Worm (Caenorhabditis elegans) whole organism, L1 larva: ENCODE results near the gene rpn-1.

ENCODE experiments used
- C34B4.2 ChIP-seq: sonication (generic microtip); optimal IDR thresholded peaks from 2 replicates; lab custom pipeline; 2017; ENCODE audit warnings: mild to moderate bottlenecking, missing genetic modification characterization, missing compliant biosample characterization
- F16B12.6 ChIP-seq: fragments of 150-350 bp; optimal IDR thresholded peaks from 2 replicates; lab custom pipeline; 2014; ENCODE audit warnings: missing biosample characterization, missing genetic modification characterization
- aha-1 ChIP-seq: fragments of 150-350 bp; optimal IDR thresholded peaks from 2 replicates; lab custom pipeline; 2014; ENCODE audit warnings: missing biosample characterization, missing genetic modification characterization
- alr-1 ChIP-seq: fragments of 200-800 bp; sonication (Bioruptor generic); optimal IDR thresholded peaks from 2 replicates; lab custom pipeline; 2018; ENCODE audit warnings: borderline replicate concordance, mild to moderate bottlenecking, missing genetic modification characterization, missing compliant biosample characterization
- ceh-8 ChIP-seq: fragments of 200-800 bp; sonication (Bioruptor generic); optimal IDR thresholded peaks from 2 replicates; lab custom pipeline; 2018; ENCODE audit warnings: mild to moderate bottlenecking, missing genetic modification characterization, moderate library complexity, missing compliant biosample characterization
- ceh-90 ChIP-seq: sonication (generic microtip); optimal IDR thresholded peaks from 2 replicates; lab custom pipeline; 2016; ENCODE audit warnings: missing genetic modification characterization, missing compliant biosample characterization
- ces-1 ChIP-seq: fragments of 150-350 bp; optimal IDR thresholded peaks from 2 replicates; lab custom pipeline; 2014; ENCODE audit warnings: missing biosample characterization, missing genetic modification reagents, missing genetic modification characterization
- dpl-1 ChIP-seq, 3 experiments: fragments of 150-350 bp in 2 of 3; sonication (generic microtip) in 1 of 3; optimal IDR thresholded peaks; 2 replicates each; lab custom pipeline; 2014 to 2017; ENCODE audit warnings: missing biosample characterization in 3 of 3, missing genetic modification characterization in 3 of 3, missing genetic modification reagents in 3 of 3
- dsc-1 ChIP-seq: sonication (generic microtip); optimal IDR thresholded peaks from 2 replicates; lab custom pipeline; 2016; ENCODE audit warnings: mild to moderate bottlenecking, missing genetic modification characterization, missing compliant biosample characterization
- egl-13 ChIP-seq: sonication (generic microtip); optimal IDR thresholded peaks from 2 replicates; lab custom pipeline; 2016; ENCODE audit warnings: missing genotype, missing genetic modification reagents, missing genetic modification characterization, missing compliant biosample characterization
- egl-27 ChIP-seq, 2 experiments: fragments of 150-350 bp in 1 of 2; sonication (generic microtip); optimal IDR thresholded peaks; 3 replicates each; lab custom pipeline; 2017 to 2018; ENCODE audit warnings: missing biosample characterization in 2 of 2, missing genetic modification characterization in 2 of 2, missing genetic modification reagents in 2 of 2
- elt-2 ChIP-seq: sonication (generic microtip); optimal IDR thresholded peaks from 2 replicates; lab custom pipeline; 2016; ENCODE audit warnings: missing genetic modification characterization, mild to moderate bottlenecking, inconsistent platforms, missing compliant biosample characterization, missing genetic modification reagents
- fkh-4 ChIP-seq: sonication (generic microtip); optimal IDR thresholded peaks from 2 replicates; lab custom pipeline; 2016; ENCODE audit warnings: missing compliant biosample characterization, missing genetic modification characterization, borderline replicate concordance
- fkh-8 ChIP-seq: sonication (generic microtip); optimal IDR thresholded peaks from 2 replicates; lab custom pipeline; 2016; ENCODE audit warnings: mild to moderate bottlenecking, missing genetic modification characterization, missing compliant biosample characterization
- grh-1 ChIP-seq: fragments of 200-800 bp; sonication (Bioruptor generic); IDR thresholded peaks from 2 replicates; pipeline ENCODE4 v1.3.6; 2022; ENCODE audit warnings: missing genetic modification reagents, missing genetic modification characterization, missing compliant biosample characterization
- hlh-17 ChIP-seq: fragments of 200-800 bp; sonication (Bioruptor generic); optimal IDR thresholded peaks from 2 replicates; lab custom pipeline; 2018; ENCODE audit warnings: missing genetic modification characterization, mild to moderate bottlenecking, missing compliant biosample characterization, moderate library complexity, borderline replicate concordance
- hlh-4 ChIP-seq: sonication (generic microtip); optimal IDR thresholded peaks from 2 replicates; lab custom pipeline; 2016; ENCODE audit warnings: mild to moderate bottlenecking, missing genetic modification characterization, missing compliant biosample characterization
- hpl-2 ChIP-seq: fragments of 150-350 bp; optimal IDR thresholded peaks from 2 replicates; lab custom pipeline; 2014; ENCODE audit warnings: missing biosample characterization, missing genetic modification reagents, missing genetic modification characterization
- irx-1 ChIP-seq: sonication (generic microtip); optimal IDR thresholded peaks from 2 replicates; lab custom pipeline; 2016; ENCODE audit warnings: missing genetic modification characterization, missing compliant biosample characterization
- lin-14 ChIP-seq: fragments of 200-800 bp; sonication (Bioruptor generic); optimal IDR thresholded peaks from 2 replicates; lab custom pipeline; 2018; ENCODE audit warnings: mild to moderate bottlenecking, missing genetic modification characterization, moderate library complexity, missing compliant biosample characterization
- lin-15B ChIP-seq: fragments of 150-350 bp; sonication (generic microtip); optimal IDR thresholded peaks from 3 replicates; lab custom pipeline; 2014; ENCODE audit warnings: missing biosample characterization, missing genetic modification characterization
- lin-35 ChIP-seq, 2 experiments: fragments of 150-350 bp; optimal IDR thresholded peaks; 2 replicates each; lab custom pipeline; 2014; ENCODE audit warnings: missing biosample characterization in 2 of 2, missing genetic modification characterization in 2 of 2, missing genetic modification reagents in 2 of 2
- lin-39 ChIP-seq: fragments of 150-350 bp; optimal IDR thresholded peaks from 2 replicates; lab custom pipeline; 2014; ENCODE audit warnings: missing biosample characterization, missing genetic modification reagents, missing genetic modification characterization
- lsy-2 ChIP-seq, 2 experiments: fragments of 150-350 bp; optimal IDR thresholded peaks; 2 replicates each; lab custom pipeline; 2014; ENCODE audit warnings: missing biosample characterization in 2 of 2, missing genetic modification characterization in 2 of 2
- mab-9 ChIP-seq: fragments of 200-800 bp; sonication (Bioruptor generic); IDR thresholded peaks from 2 replicates; pipeline ENCODE4 v1.3.6; 2022; ENCODE audit warnings: missing genetic modification reagents, missing genetic modification characterization, missing compliant biosample characterization
- mdl-1 ChIP-seq, 2 experiments: fragments of 150-350 bp; optimal IDR thresholded peaks; 2 replicates each; lab custom pipeline; 2014 to 2017; ENCODE audit warnings: missing biosample characterization in 2 of 2, missing genetic modification characterization in 2 of 2, inconsistent platforms in 1 of 2
- mef-2 ChIP-seq: fragments of 150-350 bp; optimal IDR thresholded peaks from 2 replicates; lab custom pipeline; 2014; ENCODE audit warnings: missing biosample characterization, missing genetic modification characterization
- mep-1 ChIP-seq: fragments of 150-350 bp; optimal IDR thresholded peaks from 2 replicates; lab custom pipeline; 2014; ENCODE audit warnings: missing biosample characterization, missing genetic modification characterization
- nhr-11 ChIP-seq: fragments of 150-350 bp; optimal IDR thresholded peaks from 2 replicates; lab custom pipeline; 2014; ENCODE audit warnings: missing biosample characterization, missing genetic modification characterization
- nhr-12 ChIP-seq: sonication (generic microtip); optimal IDR thresholded peaks from 2 replicates; lab custom pipeline; 2017; ENCODE audit warnings: missing biosample characterization, missing genetic modification characterization
- nhr-20 ChIP-seq: sonication (generic microtip); optimal IDR thresholded peaks from 2 replicates; lab custom pipeline; 2016; ENCODE audit warnings: mild to moderate bottlenecking, missing genetic modification characterization, missing compliant biosample characterization
- nhr-237 ChIP-seq: fragments of 150-350 bp; optimal IDR thresholded peaks from 2 replicates; lab custom pipeline; 2014; ENCODE audit warnings: missing biosample characterization, missing genetic modification characterization
- nhr-47 ChIP-seq: sonication (generic microtip); optimal IDR thresholded peaks from 2 replicates; lab custom pipeline; 2016; ENCODE audit warnings: mild to moderate bottlenecking, missing genetic modification characterization, moderate library complexity, missing compliant biosample characterization
- nhr-71 ChIP-seq: sonication (generic microtip); optimal IDR thresholded peaks from 2 replicates; lab custom pipeline; 2016; ENCODE audit warnings: mild to moderate bottlenecking, missing genetic modification characterization, moderate library complexity, missing compliant biosample characterization
- nhr-84 ChIP-seq: sonication (generic microtip); optimal IDR thresholded peaks from 2 replicates; lab custom pipeline; 2017; ENCODE audit warnings: missing biosample characterization, missing genetic modification characterization
- nhr-90 ChIP-seq: sonication (generic microtip); optimal IDR thresholded peaks from 2 replicates; lab custom pipeline; 2016; ENCODE audit warnings: mild to moderate bottlenecking, missing genetic modification characterization, missing compliant biosample characterization; ENCODE audit not compliant: poor library complexity
- pax-3 ChIP-seq: fragments of 200-800 bp; sonication (Bioruptor generic); optimal IDR thresholded peaks from 2 replicates; lab custom pipeline; 2018; ENCODE audit warnings: mild to moderate bottlenecking, missing genetic modification characterization, moderate library complexity, missing compliant biosample characterization
- rnt-1 ChIP-seq: sonication (generic microtip); optimal IDR thresholded peaks from 2 replicates; lab custom pipeline; 2016; ENCODE audit warnings: mild to moderate bottlenecking, missing genetic modification characterization, moderate library complexity, missing compliant biosample characterization
- skn-1 ChIP-seq: fragments of 150-350 bp; optimal IDR thresholded peaks from 2 replicates; lab custom pipeline; 2014; ENCODE audit warnings: missing biosample characterization, missing genetic modification characterization
- snpc-4 ChIP-seq: fragments of 150-350 bp; optimal IDR thresholded peaks from 2 replicates; lab custom pipeline; 2014; ENCODE audit warnings: missing biosample characterization, missing genetic modification characterization
- sox-4 ChIP-seq: sonication (generic microtip); optimal IDR thresholded peaks from 2 replicates; lab custom pipeline; 2016; ENCODE audit warnings: missing genetic modification characterization, missing compliant biosample characterization
- swsn-7 ChIP-seq: sonication (generic microtip); optimal IDR thresholded peaks from 2 replicates; lab custom pipeline; 2016; ENCODE audit warnings: missing genetic modification characterization, missing compliant biosample characterization
- tbx-2 ChIP-seq: sonication (generic microtip); optimal IDR thresholded peaks from 2 replicates; lab custom pipeline; 2016; ENCODE audit warnings: missing genetic modification characterization, missing compliant biosample characterization
- tlp-1 ChIP-seq: fragments of 150-350 bp; optimal IDR thresholded peaks from 2 replicates; lab custom pipeline; 2014; ENCODE audit warnings: missing biosample characterization, missing genetic modification characterization
- unc-130 ChIP-seq: fragments of 150-350 bp; optimal IDR thresholded peaks from 2 replicates; lab custom pipeline; 2017; ENCODE audit warnings: missing biosample characterization, missing genetic modification characterization, inconsistent platforms
- unc-30 ChIP-seq: sonication (generic microtip); optimal IDR thresholded peaks from 2 replicates; lab custom pipeline; 2017; ENCODE audit warnings: missing biosample characterization, missing genetic modification characterization
- unc-98 ChIP-seq: fragments of 200-800 bp; sonication (Bioruptor generic); IDR thresholded peaks from 2 replicates; pipeline ENCODE4 v1.3.6; 2022; ENCODE audit warnings: missing genetic modification characterization, missing compliant biosample characterization
- vab-15 ChIP-seq: sonication (generic microtip); optimal IDR thresholded peaks from 2 replicates; lab custom pipeline; 2017; ENCODE audit warnings: missing genotype, mild to moderate bottlenecking, missing genetic modification characterization, missing compliant biosample characterization
- xbp-1 ChIP-seq: sonication (generic microtip); optimal IDR thresholded peaks from 2 replicates; lab custom pipeline; 2016; ENCODE audit warnings: missing genetic modification characterization, missing compliant biosample characterization
- ztf-11 ChIP-seq, 2 experiments: sonication (generic microtip); optimal IDR thresholded peaks; 2 replicates each; lab custom pipeline; 2016 to 2017; ENCODE audit warnings: missing genetic modification characterization in 2 of 2, missing biosample characterization in 1 of 2, missing compliant biosample characterization in 1 of 2
- ztf-4 ChIP-seq: fragments of 150-350 bp; optimal IDR thresholded peaks from 2 replicates; lab custom pipeline; 2014; ENCODE audit warnings: missing biosample characterization, missing genetic modification characterization

Gene rpn-1

DNA sequence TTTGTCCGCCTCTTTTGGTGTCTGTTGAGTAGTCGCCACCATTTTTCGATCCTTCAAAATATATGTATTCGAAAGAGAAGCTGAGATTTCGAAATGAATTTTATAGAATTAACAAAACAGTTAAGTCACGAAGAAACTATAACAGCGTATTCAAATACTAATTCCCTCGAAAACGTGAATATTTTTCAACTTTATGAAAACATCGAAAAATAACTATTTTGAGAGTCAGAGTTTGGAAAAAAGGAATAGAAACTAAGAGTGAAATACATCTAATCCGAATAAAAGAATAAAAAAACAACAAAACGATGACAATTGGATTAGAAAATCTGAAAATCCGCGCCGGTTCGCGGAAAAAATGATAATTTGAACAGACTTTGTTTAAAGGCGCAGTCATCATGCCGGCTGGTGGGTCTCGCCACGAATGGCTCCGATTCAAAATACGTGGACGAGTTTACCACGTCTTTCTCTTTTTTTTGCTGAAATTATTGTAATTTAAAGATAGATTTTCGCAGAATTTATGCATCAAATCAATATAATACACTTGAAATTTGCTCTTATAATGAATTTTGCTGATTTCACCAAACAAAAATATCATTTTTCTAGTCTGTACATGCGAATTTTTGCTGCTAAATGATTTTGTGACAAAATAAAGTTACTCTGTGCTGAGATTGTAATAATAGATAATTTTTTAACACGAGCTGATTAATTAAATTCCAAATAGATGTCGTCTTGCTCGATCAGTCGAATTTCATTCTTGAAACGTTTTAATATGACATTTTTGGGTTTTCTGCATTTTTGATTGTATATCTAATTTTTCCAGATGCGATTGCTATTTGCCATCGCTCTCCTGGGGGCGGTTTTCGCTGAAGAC lies at the start of gene rpn-1, which contains the start of gene ribo-1:
Gene rpn-1, minus strand, starts transcription at position 51 of the 871 bp plus-strand sequence.
Gene ribo-1, plus strand, starts transcription at position 821 of the 871 bp plus-strand sequence.
- no peak for TF ChIP-seq sox-4
- no peak for TF ChIP-seq F16B12.6 (tag; lab: Kevin White, UChicago)
- no peak for TF ChIP-seq grh-1
- TF ChIP-seq ceh-90 (tag; lab: Kevin White, UChicago): no peak
- no peak for TF ChIP-seq mdl-1 (tag; optimal IDR thresholded peaks at IDR 0.05; lab: Kevin White, UChicago)
- TF ChIP-seq hlh-4 (tag; lab: Kevin White, UChicago): no peak
- no peak for TF ChIP-seq hpl-2 (GFP tag; lab: Kevin White, UChicago)
- TF ChIP-seq fkh-4: no peak
- no peak for TF ChIP-seq mep-1 (tag; lab: Kevin White, UChicago)
- no peak for TF ChIP-seq ztf-11 (tag; optimal IDR thresholded peaks at IDR 0.05; lab: Kevin White, UChicago)
- peak; percentile 33 for TF ChIP-seq rnt-1 (tag; lab: Kevin White, UChicago)
- peak; percentile 9 for TF ChIP-seq lin-15B (tag; lab: Kevin White, UChicago)
- TF ChIP-seq tbx-2 (tag; lab: Kevin White, UChicago): no peak
- TF ChIP-seq swsn-7 (tag; lab: Kevin White, UChicago): no peak
- no peak for TF ChIP-seq egl-27 (tag; optimal IDR thresholded peaks at IDR 0.05; lab: Kevin White, UChicago)
- no peak for TF ChIP-seq nhr-11 (tag; lab: Kevin White, UChicago)
- no peak for TF ChIP-seq pax-3 (tag; lab: Kevin White, UChicago)
- TF ChIP-seq xbp-1 (tag; lab: Kevin White, UChicago): peak; percentile 45
- no peak for TF ChIP-seq tlp-1 (tag; lab: Kevin White, UChicago)
- no peak for TF ChIP-seq unc-30 (tag; lab: Kevin White, UChicago)
- TF ChIP-seq dpl-1 (GFP tag; optimal IDR thresholded peaks at IDR 0.05; lab: Kevin White, UChicago): peak; percentile 15 to 61 (median 53)
- TF ChIP-seq nhr-237 (tag; lab: Kevin White, UChicago): no peak
- no peak for TF ChIP-seq vab-15 (tag; lab: Kevin White, UChicago)
- no peak for TF ChIP-seq hlh-17 (GFP tag; lab: Kevin White, UChicago)
- TF ChIP-seq elt-2 (tag; lab: Kevin White, UChicago): no peak
- peak; percentile 16 for TF ChIP-seq nhr-71 (tag; lab: Kevin White, UChicago)
- no peak for TF ChIP-seq mef-2 (tag; lab: Kevin White, UChicago)
- no peak for TF ChIP-seq unc-98 (GFP tag; lab: Robert Waterston, UW)
- TF ChIP-seq nhr-90 (tag; lab: Kevin White, UChicago): no peak
- TF ChIP-seq nhr-20 (tag; lab: Kevin White, UChicago): no peak
- TF ChIP-seq mab-9 (GFP tag; lab: Robert Waterston, UW): no peak
- peak; percentile 55 to 68 for TF ChIP-seq lin-35 (GFP tag; optimal IDR thresholded peaks at IDR 0.05; lab: Kevin White, UChicago)
- no peak for TF ChIP-seq ces-1 (GFP tag; lab: Kevin White, UChicago)
- no peak for TF ChIP-seq ztf-4 (tag; lab: Kevin White, UChicago)
- TF ChIP-seq nhr-47: no peak
- no peak for TF ChIP-seq nhr-12 (tag; lab: Kevin White, UChicago)
- no peak for TF ChIP-seq nhr-84 (tag; lab: Kevin White, UChicago)
- no peak for TF ChIP-seq fkh-8 (tag; lab: Kevin White, UChicago)
- no peak for TF ChIP-seq lin-39 (tag; lab: Kevin White, UChicago)
- peak; percentile 34 to 65 for TF ChIP-seq lsy-2 (tag; optimal IDR thresholded peaks at IDR 0.05; lab: Kevin White, UChicago)
- TF ChIP-seq unc-130 (tag; lab: Kevin White, UChicago): no peak
- TF ChIP-seq lin-14: no peak
- no peak for TF ChIP-seq egl-13 (tag; lab: Kevin White, UChicago)
- TF ChIP-seq ceh-8: no peak
- no peak for TF ChIP-seq dsc-1 (tag; lab: Kevin White, UChicago)
- no peak for TF ChIP-seq irx-1 (tag; lab: Kevin White, UChicago)
- TF ChIP-seq skn-1 (tag; lab: Kevin White, UChicago): peak; percentile 100
- no peak for TF ChIP-seq aha-1 (tag; lab: Kevin White, UChicago)
- no peak for TF ChIP-seq C34B4.2 (tag; lab: Kevin White, UChicago)
- no peak for TF ChIP-seq alr-1 (tag; lab: Kevin White, UChicago)
- TF ChIP-seq snpc-4 (tag; lab: Kevin White, UChicago): no peak
